Fruit fly (Drosophila melanogaster) ovary, adult (tissue): Measurements from ENCODE around the gene Dus2.

Source experiments
- CG17801 ChIP-seq: fragments of 200-800 bp; optimal IDR thresholded peaks from 2 replicates; lab custom pipeline; 2019; ENCODE audit warnings: missing biosample characterization, mild to moderate bottlenecking, missing genetic modification characterization, moderate library complexity; ENCODE audit not compliant: partially characterized antibody

Dus2 gene

dm6 chrX:14266075-14266474 lies 28.3 kb downstream of the Dus2 start, which contains the start of the genes CG13404 and na:
CG13404 (minus strand) TSS chrX:14266250.
na (plus strand) TSS chrX:14266367.
- TF ChIP-seq CG17801 (GFP tag; lab: Kevin White, UChicago) = no peak

dm6 chrX:14277435-14277834 lies 39.6 kb downstream of the Dus2 start, which contains the start of gene Muc12Ea:
Muc12Ea (plus strand) TSS chrX:14277735.
- TF ChIP-seq CG17801 (GFP tag; lab: Kevin White, UChicago) = no peak

dm6 chrX:14289293-14289692 lies 51.5 kb downstream of the Dus2 start, which contains the start of gene CG9400:
CG9400 (minus strand) TSS chrX:14289393.
- no peak for TF ChIP-seq CG17801 (GFP tag; lab: Kevin White, UChicago)
